Worm (Caenorhabditis elegans) whole organism, L1 larva: ENCODE results near the gene rla-2.

ENCODE experiments used
- C04F5.9 ChIP-seq: sonication (generic microtip); optimal IDR thresholded peaks from 2 replicates; lab custom pipeline; 2016; ENCODE audit warnings: missing genetic modification characterization, missing compliant biosample characterization
- C16A3.4 ChIP-seq: fragments of 150-350 bp; optimal IDR thresholded peaks from 2 replicates; lab custom pipeline; 2014; ENCODE audit warnings: missing biosample characterization, missing genetic modification characterization
- C34B4.2 ChIP-seq: sonication (generic microtip); optimal IDR thresholded peaks from 2 replicates; lab custom pipeline; 2017; ENCODE audit warnings: mild to moderate bottlenecking, missing genetic modification characterization, missing compliant biosample characterization
- alr-1 ChIP-seq: fragments of 200-800 bp; sonication (Bioruptor generic); optimal IDR thresholded peaks from 2 replicates; lab custom pipeline; 2018; ENCODE audit warnings: borderline replicate concordance, mild to moderate bottlenecking, missing genetic modification characterization, missing compliant biosample characterization
- aly-2 ChIP-seq: fragments of 150-350 bp; optimal IDR thresholded peaks from 2 replicates; lab custom pipeline; 2014; ENCODE audit warnings: missing biosample characterization, missing genetic modification characterization
- ama-1 ChIP-seq: fragments of 150-350 bp; optimal IDR thresholded peaks from 2 replicates; lab custom pipeline; 2014
- blmp-1 ChIP-seq: fragments of 150-350 bp; optimal IDR thresholded peaks from 2 replicates; lab custom pipeline; 2014; ENCODE audit warnings: missing biosample characterization, missing genetic modification characterization
- ceh-63 ChIP-seq: fragments of 200-800 bp; sonication (Bioruptor generic); optimal IDR thresholded peaks from 2 replicates; lab custom pipeline; 2018; ENCODE audit warnings: mild to moderate bottlenecking, missing genetic modification characterization, missing compliant biosample characterization
- ceh-82 ChIP-seq, 3 experiments: fragments of 150-350 bp in 1 of 3; sonication (generic microtip) in 2 of 3; optimal IDR thresholded peaks; 2 replicates each; lab custom pipeline; 2014 to 2017; ENCODE audit warnings: missing biosample characterization in 3 of 3, missing genetic modification characterization in 3 of 3
- ceh-88 ChIP-seq: fragments of 200-800 bp; sonication (Bioruptor generic); IDR thresholded peaks from 2 replicates; pipeline ENCODE4 v1.3.6; 2022; ENCODE audit warnings: missing genetic modification characterization, missing compliant biosample characterization
- dsc-1 ChIP-seq: sonication (generic microtip); optimal IDR thresholded peaks from 2 replicates; lab custom pipeline; 2016; ENCODE audit warnings: mild to moderate bottlenecking, missing genetic modification characterization, missing compliant biosample characterization
- efl-1 ChIP-seq, 4 experiments: fragments of 150-350 bp; optimal IDR thresholded peaks in 3 of 4; peaks in 1 of 4; 1 replicate in 1 of 4; 2 replicates in 3 of 4; lab custom pipeline; 2014; ENCODE audit warnings: missing biosample characterization in 2 of 4, missing genetic modification characterization in 2 of 4, missing genetic modification reagents in 2 of 4
- egl-13 ChIP-seq: sonication (generic microtip); optimal IDR thresholded peaks from 2 replicates; lab custom pipeline; 2016; ENCODE audit warnings: missing genotype, missing genetic modification reagents, missing genetic modification characterization, missing compliant biosample characterization
- elt-2 ChIP-seq: sonication (generic microtip); optimal IDR thresholded peaks from 2 replicates; lab custom pipeline; 2016; ENCODE audit warnings: missing genetic modification characterization, mild to moderate bottlenecking, inconsistent platforms, missing compliant biosample characterization, missing genetic modification reagents
- fkh-8 ChIP-seq: sonication (generic microtip); optimal IDR thresholded peaks from 2 replicates; lab custom pipeline; 2016; ENCODE audit warnings: mild to moderate bottlenecking, missing genetic modification characterization, missing compliant biosample characterization
- fos-1 ChIP-seq: fragments of 150-350 bp; optimal IDR thresholded peaks from 2 replicates; lab custom pipeline; 2014; ENCODE audit warnings: missing biosample characterization, missing genetic modification characterization
- hlh-17 ChIP-seq: fragments of 200-800 bp; sonication (Bioruptor generic); optimal IDR thresholded peaks from 2 replicates; lab custom pipeline; 2018; ENCODE audit warnings: missing genetic modification characterization, mild to moderate bottlenecking, missing compliant biosample characterization, moderate library complexity, borderline replicate concordance
- hpl-2 ChIP-seq: fragments of 150-350 bp; optimal IDR thresholded peaks from 2 replicates; lab custom pipeline; 2014; ENCODE audit warnings: missing biosample characterization, missing genetic modification reagents, missing genetic modification characterization
- irx-1 ChIP-seq: sonication (generic microtip); optimal IDR thresholded peaks from 2 replicates; lab custom pipeline; 2016; ENCODE audit warnings: missing genetic modification characterization, missing compliant biosample characterization
- isw-1 ChIP-seq: fragments of 200-800 bp; sonication (Bioruptor generic); IDR thresholded peaks from 2 replicates; pipeline ENCODE4 v1.3.6; 2022; ENCODE audit warnings: missing genetic modification characterization, missing compliant biosample characterization
- jun-1 ChIP-seq: fragments of 150-350 bp; optimal IDR thresholded peaks from 2 replicates; lab custom pipeline; 2014; ENCODE audit warnings: missing biosample characterization, missing genetic modification reagents, missing genetic modification characterization
- lin-14 ChIP-seq: fragments of 200-800 bp; sonication (Bioruptor generic); optimal IDR thresholded peaks from 2 replicates; lab custom pipeline; 2018; ENCODE audit warnings: mild to moderate bottlenecking, missing genetic modification characterization, moderate library complexity, missing compliant biosample characterization
- lin-15B ChIP-seq: fragments of 150-350 bp; sonication (generic microtip); optimal IDR thresholded peaks from 3 replicates; lab custom pipeline; 2014; ENCODE audit warnings: missing biosample characterization, missing genetic modification characterization
- lin-35 ChIP-seq, 2 experiments: fragments of 150-350 bp; optimal IDR thresholded peaks; 2 replicates each; lab custom pipeline; 2014; ENCODE audit warnings: missing biosample characterization in 2 of 2, missing genetic modification characterization in 2 of 2, missing genetic modification reagents in 2 of 2
- lin-39 ChIP-seq: fragments of 150-350 bp; optimal IDR thresholded peaks from 2 replicates; lab custom pipeline; 2014; ENCODE audit warnings: missing biosample characterization, missing genetic modification reagents, missing genetic modification characterization
- lsy-2 ChIP-seq, 2 experiments: fragments of 150-350 bp; optimal IDR thresholded peaks; 2 replicates each; lab custom pipeline; 2014; ENCODE audit warnings: missing biosample characterization in 2 of 2, missing genetic modification characterization in 2 of 2
- mab-9 ChIP-seq: fragments of 200-800 bp; sonication (Bioruptor generic); IDR thresholded peaks from 2 replicates; pipeline ENCODE4 v1.3.6; 2022; ENCODE audit warnings: missing genetic modification reagents, missing genetic modification characterization, missing compliant biosample characterization
- mdl-1 ChIP-seq, 2 experiments: fragments of 150-350 bp; optimal IDR thresholded peaks; 2 replicates each; lab custom pipeline; 2014 to 2017; ENCODE audit warnings: missing biosample characterization in 2 of 2, missing genetic modification characterization in 2 of 2, inconsistent platforms in 1 of 2
- nhr-11 ChIP-seq: fragments of 150-350 bp; optimal IDR thresholded peaks from 2 replicates; lab custom pipeline; 2014; ENCODE audit warnings: missing biosample characterization, missing genetic modification characterization
- nhr-237 ChIP-seq: fragments of 150-350 bp; optimal IDR thresholded peaks from 2 replicates; lab custom pipeline; 2014; ENCODE audit warnings: missing biosample characterization, missing genetic modification characterization
- nhr-71 ChIP-seq: sonication (generic microtip); optimal IDR thresholded peaks from 2 replicates; lab custom pipeline; 2016; ENCODE audit warnings: mild to moderate bottlenecking, missing genetic modification characterization, moderate library complexity, missing compliant biosample characterization
- nhr-76 ChIP-seq: sonication (generic microtip); optimal IDR thresholded peaks from 2 replicates; lab custom pipeline; 2017; ENCODE audit warnings: missing biosample characterization, missing genetic modification characterization
- nhr-77 ChIP-seq: fragments of 150-350 bp; optimal IDR thresholded peaks from 2 replicates; lab custom pipeline; 2014; ENCODE audit warnings: missing biosample characterization, missing genetic modification characterization
- nhr-84 ChIP-seq: sonication (generic microtip); optimal IDR thresholded peaks from 2 replicates; lab custom pipeline; 2017; ENCODE audit warnings: missing biosample characterization, missing genetic modification characterization
- nhr-85 ChIP-seq: sonication (generic microtip); peaks from one replicate; lab custom pipeline; 2016; ENCODE audit warnings: missing genetic modification characterization, inconsistent platforms, missing compliant biosample characterization
- pag-3 ChIP-seq: sonication (generic microtip); optimal IDR thresholded peaks from 2 replicates; lab custom pipeline; 2017; ENCODE audit warnings: missing genetic modification characterization, mild to moderate bottlenecking, missing compliant biosample characterization, antibody characterized with exemption, borderline replicate concordance; ENCODE audit not compliant: insufficient read depth
- pqm-1 ChIP-seq: sonication (generic microtip); optimal IDR thresholded peaks from 3 replicates; lab custom pipeline; 2017; ENCODE audit warnings: missing biosample characterization, missing genetic modification characterization
- skn-1 ChIP-seq: fragments of 150-350 bp; optimal IDR thresholded peaks from 2 replicates; lab custom pipeline; 2014; ENCODE audit warnings: missing biosample characterization, missing genetic modification characterization
- snpc-4 ChIP-seq: fragments of 150-350 bp; optimal IDR thresholded peaks from 2 replicates; lab custom pipeline; 2014; ENCODE audit warnings: missing biosample characterization, missing genetic modification characterization
- snu-23 ChIP-seq: sonication (generic microtip); optimal IDR thresholded peaks from 2 replicates; lab custom pipeline; 2016; ENCODE audit warnings: missing genetic modification characterization, missing compliant biosample characterization
- sox-4 ChIP-seq: sonication (generic microtip); optimal IDR thresholded peaks from 2 replicates; lab custom pipeline; 2016; ENCODE audit warnings: missing genetic modification characterization, missing compliant biosample characterization
- sup-37 ChIP-seq: fragments of 200-800 bp; sonication (Bioruptor generic); optimal IDR thresholded peaks from 2 replicates; lab custom pipeline; 2018; ENCODE audit warnings: mild to moderate bottlenecking, missing genetic modification characterization, missing compliant biosample characterization
- tbx-2 ChIP-seq: sonication (generic microtip); optimal IDR thresholded peaks from 2 replicates; lab custom pipeline; 2016; ENCODE audit warnings: missing genetic modification characterization, missing compliant biosample characterization
- tlp-1 ChIP-seq: fragments of 150-350 bp; optimal IDR thresholded peaks from 2 replicates; lab custom pipeline; 2014; ENCODE audit warnings: missing biosample characterization, missing genetic modification characterization
- unc-30 ChIP-seq: sonication (generic microtip); optimal IDR thresholded peaks from 2 replicates; lab custom pipeline; 2017; ENCODE audit warnings: missing biosample characterization, missing genetic modification characterization
- unc-86 ChIP-seq: sonication (generic microtip); optimal IDR thresholded peaks from 2 replicates; lab custom pipeline; 2016; ENCODE audit warnings: missing genetic modification characterization, missing compliant biosample characterization
- zag-1 ChIP-seq: fragments of 150-350 bp; optimal IDR thresholded peaks from 2 replicates; lab custom pipeline; 2014; ENCODE audit warnings: missing biosample characterization, missing genetic modification characterization
- ztf-11 ChIP-seq, 2 experiments: sonication (generic microtip); optimal IDR thresholded peaks; 2 replicates each; lab custom pipeline; 2016 to 2017; ENCODE audit warnings: missing genetic modification characterization in 2 of 2, missing biosample characterization in 1 of 2, missing compliant biosample characterization in 1 of 2

Gene rla-2

DNA sequence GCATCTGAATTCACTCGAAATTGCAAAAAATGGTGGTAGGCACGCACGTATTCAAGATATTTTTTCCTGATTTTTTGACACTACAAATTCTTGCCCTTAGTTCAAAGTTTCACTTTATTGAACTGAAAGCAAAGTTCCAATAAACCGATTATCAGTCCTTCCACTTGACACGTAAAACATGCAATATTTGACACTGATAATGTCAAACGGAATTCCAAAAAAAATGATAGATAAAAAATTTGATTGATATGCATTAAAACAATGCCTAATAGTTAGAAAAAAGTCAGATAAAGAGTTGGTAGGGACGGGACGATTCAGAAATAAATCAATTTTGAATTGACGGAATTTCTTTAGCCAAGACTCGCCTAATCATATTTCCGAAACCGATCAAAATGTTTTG is 43.0 kb downstream of the rla-2 start:
- TF ChIP-seq pqm-1 (tag; lab: Kevin White, UChicago) (peak; percentile 61), lin-35 (GFP tag; optimal IDR thresholded peaks at IDR 0.05; lab: Kevin White, UChicago) (peak in 1 of 2 experiments; percentile 27), skn-1 (tag; lab: Kevin White, UChicago) (no peak), elt-2 (peak; percentile 90), unc-30 (tag; lab: Kevin White, UChicago) (no peak), lin-14 (GFP tag; lab: Kevin White, UChicago) (no peak), efl-1 (optimal IDR thresholded peaks at IDR 0.05; lab: Kevin White, UChicago) (no peak), efl-1 (GFP tag; optimal IDR thresholded peaks at IDR 0.05 in 1 of 2; lab: Kevin White, UChicago) (peak in 1 of 2 experiments; percentile 82), hpl-2 (GFP tag; lab: Kevin White, UChicago) (no peak), ama-1 (lab: Kevin White, UChicago) (no peak), jun-1 (tag; lab: Kevin White, UChicago) (peak; percentile 39), unc-86 (no peak), fkh-8 (tag; lab: Kevin White, UChicago) (no peak), tlp-1 (peak; percentile 75)

DNA sequence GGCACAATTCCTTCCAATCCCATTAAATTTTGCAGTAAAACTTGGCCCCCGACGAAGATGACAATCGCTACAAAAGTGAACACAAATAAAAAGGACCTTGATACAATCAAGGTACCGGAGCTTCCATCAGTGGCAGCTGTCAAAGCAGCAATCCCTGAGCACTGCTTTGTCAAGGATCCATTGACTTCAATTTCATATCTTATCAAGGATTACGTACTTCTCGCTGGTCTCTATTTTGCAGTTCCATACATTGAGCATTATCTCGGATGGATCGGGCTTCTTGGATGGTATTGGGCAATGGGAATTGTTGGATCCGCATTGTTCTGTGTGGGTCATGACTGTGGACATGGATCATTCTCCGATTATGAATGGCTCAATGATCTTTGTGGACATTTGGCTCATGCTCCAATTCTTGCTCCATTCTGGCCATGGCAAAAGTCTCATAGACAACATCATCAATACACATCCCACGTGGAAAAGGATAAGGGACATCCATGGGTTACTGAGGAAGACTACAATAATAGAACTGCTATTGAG is 46.2 kb downstream of the rla-2 start, which contains the start of gene fat-2:
TSS of gene fat-2 (plus strand) at position 51 of the 537 bp plus-strand sequence.
- no peak for TF ChIP-seq hlh-17 (GFP tag; lab: Kevin White, UChicago)
- no peak for TF ChIP-seq tbx-2 (tag; lab: Kevin White, UChicago)

DNA sequence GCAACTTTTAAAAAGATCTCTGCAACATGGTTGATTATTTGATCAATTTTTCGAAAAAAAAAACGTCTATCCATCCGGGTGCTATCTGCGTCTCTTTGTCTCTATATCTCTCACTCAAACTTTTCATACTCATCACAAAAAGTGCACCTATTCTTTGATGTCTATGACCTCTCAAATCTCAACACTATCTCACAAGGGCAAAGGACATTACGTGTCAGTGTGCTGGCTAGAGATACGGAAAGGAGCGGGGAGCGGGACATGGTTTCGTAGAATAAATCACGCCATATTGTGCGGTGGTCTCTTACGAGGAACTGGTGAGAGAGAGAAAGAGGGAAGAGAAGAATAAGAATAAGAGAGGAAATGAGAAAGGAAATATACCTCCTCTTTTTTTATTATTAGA is 47.7 kb downstream of the rla-2 start:
- peak; percentile 64 for TF ChIP-seq unc-86
- peak in 2 of 3 experiments; percentile 44 to 71 for TF ChIP-seq ceh-82 (tag; optimal IDR thresholded peaks at IDR 0.05; lab: Kevin White, UChicago)
- no peak for TF ChIP-seq sup-37
- TF ChIP-seq ceh-88, result no peak
- TF ChIP-seq nhr-76 (tag; lab: Kevin White, UChicago), result no peak
- TF ChIP-seq fkh-8 (tag; lab: Kevin White, UChicago), result peak; percentile 71
- peak; percentile 50 for TF ChIP-seq dsc-1 (tag; lab: Kevin White, UChicago)
- TF ChIP-seq irx-1 (tag; lab: Kevin White, UChicago), result no peak
- peak; percentile 87 for TF ChIP-seq snu-23
- TF ChIP-seq alr-1 (tag; lab: Kevin White, UChicago), result no peak
- TF ChIP-seq nhr-84, result no peak
- TF ChIP-seq nhr-237, result peak; percentile 55
- TF ChIP-seq skn-1 (tag; lab: Kevin White, UChicago), result no peak
- no peak for TF ChIP-seq sox-4 (tag; lab: Kevin White, UChicago)
- TF ChIP-seq mab-9 (GFP tag; lab: Robert Waterston, UW), result no peak
- TF ChIP-seq lin-39 (tag; lab: Kevin White, UChicago), result no peak
- TF ChIP-seq snpc-4 (tag; lab: Kevin White, UChicago), result peak; percentile 46
- TF ChIP-seq nhr-71 (tag; lab: Kevin White, UChicago), result peak; percentile 96
- no peak for TF ChIP-seq C34B4.2
- TF ChIP-seq lin-14 (GFP tag; lab: Kevin White, UChicago), result peak; percentile 97
- peak; percentile 2 for TF ChIP-seq lin-15B
- TF ChIP-seq nhr-85 (tag; lab: Kevin White, UChicago), result peak; percentile 88
- TF ChIP-seq isw-1, result no peak
- no peak for TF ChIP-seq ama-1 (lab: Kevin White, UChicago)
- peak in 1 of 2 experiments; percentile 63 for TF ChIP-seq mdl-1 (tag; optimal IDR thresholded peaks at IDR 0.05; lab: Kevin White, UChicago)
- peak; percentile 81 for TF ChIP-seq tbx-2 (tag; lab: Kevin White, UChicago)
- peak; percentile 43 to 58 for TF ChIP-seq lin-35 (GFP tag; optimal IDR thresholded peaks at IDR 0.05; lab: Kevin White, UChicago)
- no peak for TF ChIP-seq ztf-11 (tag; optimal IDR thresholded peaks at IDR 0.05; lab: Kevin White, UChicago)
- peak; percentile 6 for TF ChIP-seq C16A3.4 (tag; lab: Kevin White, UChicago)
- no peak for TF ChIP-seq zag-1
- TF ChIP-seq C04F5.9 (tag; lab: Kevin White, UChicago), result no peak
- peak; percentile 55 for TF ChIP-seq nhr-11 (tag; lab: Kevin White, UChicago)
- TF ChIP-seq egl-13, result no peak
- TF ChIP-seq nhr-77 (tag; lab: Kevin White, UChicago), result peak; percentile 89
- no peak for TF ChIP-seq tlp-1
- TF ChIP-seq aly-2, result no peak
- TF ChIP-seq blmp-1 (tag; lab: Kevin White, UChicago), result peak; percentile 33
- peak; percentile 59 for TF ChIP-seq fos-1 (tag; lab: Kevin White, UChicago)
- no peak for TF ChIP-seq pag-3 (tag; lab: Kevin White, UChicago)
- TF ChIP-seq lsy-2 (tag; optimal IDR thresholded peaks at IDR 0.05; lab: Kevin White, UChicago), result peak; percentile 35 to 73
- no peak for TF ChIP-seq ceh-63
